Worm (Caenorhabditis elegans): ENCODE measurements around the gene ZK930.7.

ZK930.7 gene

ce11 chrII:11958793-11959574, 44.6 kb downstream of the ZK930.7 start (continued):
- no peak for TF ChIP-seq unc-62 (GFP tag; optimal IDR thresholded peaks at IDR 0.05)
- TF ChIP-seq dmd-4 (tag; optimal IDR thresholded peaks at IDR 0.05), result no peak
- no peak for TF ChIP-seq skn-1 (tag; optimal IDR thresholded peaks at IDR 0.05)
- TF ChIP-seq unc-55 (GFP tag; optimal IDR thresholded peaks at IDR 0.05), result peak; percentile 70

ce11 chrII:11960596-11961217, 46.3 kb downstream of the ZK930.7 start:
- no peak for TF ChIP-seq peb-1 (tag; optimal IDR thresholded peaks at IDR 0.05)
- no peak for TF ChIP-seq aly-2 (tag; optimal IDR thresholded peaks at IDR 0.05)
- peak; percentile 11 for TF ChIP-seq gmeb-1 (tag; optimal IDR thresholded peaks at IDR 0.05)
- TF ChIP-seq unc-62 (GFP tag; optimal IDR thresholded peaks at IDR 0.05), result no peak
- peak; percentile 57 for TF ChIP-seq nhr-129 (tag; optimal IDR thresholded peaks at IDR 0.05)
- no peak for TF ChIP-seq lin-39 (tag; optimal IDR thresholded peaks at IDR 0.05)
- no peak for TF ChIP-seq ztf-1 (GFP tag; conservative IDR thresholded peaks at IDR 0.05)
- no peak for TF ChIP-seq ZK546.5 (tag; optimal IDR thresholded peaks at IDR 0.05)
- peak; percentile 81 for TF ChIP-seq F13H6.1 (tag; optimal IDR thresholded peaks at IDR 0.05)
- TF ChIP-seq lin-11 (tag; optimal IDR thresholded peaks at IDR 0.05), result peak; percentile 13
- TF ChIP-seq crh-2 (tag; optimal IDR thresholded peaks at IDR 0.05), result peak; percentile 44
- TF ChIP-seq nhr-23 (tag; optimal IDR thresholded peaks at IDR 0.05), result no peak
- TF ChIP-seq C34F6.9 (tag; optimal IDR thresholded peaks at IDR 0.05), result no peak
- TF ChIP-seq elt-1 (tag; optimal IDR thresholded peaks at IDR 0.05), result no peak
- TF ChIP-seq ztf-4 (tag; optimal IDR thresholded peaks at IDR 0.05), result peak; percentile 31
- no peak for TF ChIP-seq nhr-10 (tag; optimal IDR thresholded peaks at IDR 0.05)
- TF ChIP-seq elt-3 (tag; optimal IDR thresholded peaks at IDR 0.05), result no peak
- peak; percentile 9 for TF ChIP-seq egl-27 (tag; optimal IDR thresholded peaks at IDR 0.05)
- TF ChIP-seq nhr-25 (tag; optimal IDR thresholded peaks at IDR 0.05), result peak; percentile 40
- peak in 1 of 2 experiments; percentile 46 for TF ChIP-seq mdl-1 (tag; optimal IDR thresholded peaks at IDR 0.05)
- TF ChIP-seq alr-1 (tag; optimal IDR thresholded peaks at IDR 0.05), result no peak
- peak; percentile 9 for TF ChIP-seq zag-1 (tag; optimal IDR thresholded peaks at IDR 0.05)
- peak; percentile 42 for TF ChIP-seq mbf-1 (tag; optimal IDR thresholded peaks at IDR 0.05)
- no peak for TF ChIP-seq unc-39 (tag; optimal IDR thresholded peaks at IDR 0.05)
- peak; percentile 59 for TF ChIP-seq fos-1 (tag; optimal IDR thresholded peaks at IDR 0.05)
- no peak for TF ChIP-seq blmp-1 (tag; optimal IDR thresholded peaks at IDR 0.05; ENCODE audit: insufficient read depth)
- TF ChIP-seq lin-13 (GFP tag; optimal IDR thresholded peaks at IDR 0.05), result peak; percentile 66
- peak; percentile 49 to 59 for TF ChIP-seq lsy-2 (tag; optimal IDR thresholded peaks at IDR 0.05)
- TF ChIP-seq nhr-77 (tag; optimal IDR thresholded peaks at IDR 0.05), result no peak
- TF ChIP-seq ceh-82 (tag; optimal IDR thresholded peaks at IDR 0.05), result no peak
- no peak for TF ChIP-seq snpc-4 (tag; optimal IDR thresholded peaks at IDR 0.05)
- no peak for TF ChIP-seq ama-1 (optimal IDR thresholded peaks at IDR 0.05)
- TF ChIP-seq Y55F3AM.14 (GFP tag; optimal IDR thresholded peaks at IDR 0.05), result peak; percentile 88
- no peak for TF ChIP-seq nhr-12 (tag; optimal IDR thresholded peaks at IDR 0.05)
- peak; percentile 65 for TF ChIP-seq sma-3 (GFP tag; optimal IDR thresholded peaks at IDR 0.05)
- no peak for TF ChIP-seq nhr-6 (tag; optimal IDR thresholded peaks at IDR 0.05)
- no peak for TF ChIP-seq nhr-237 (tag; optimal IDR thresholded peaks at IDR 0.05)
- peak; percentile 58 for TF ChIP-seq unc-55 (GFP tag; optimal IDR thresholded peaks at IDR 0.05)
- peak; percentile 65 for TF ChIP-seq sma-9 (GFP tag; optimal IDR thresholded peaks at IDR 0.05)
- TF ChIP-seq sma-9 (tag; optimal IDR thresholded peaks at IDR 0.05), result no peak
- TF ChIP-seq sem-4 (tag; optimal IDR thresholded peaks at IDR 0.05), result no peak
- peak; percentile 66 for TF ChIP-seq nhr-11 (tag; optimal IDR thresholded peaks at IDR 0.05)
- no peak for TF ChIP-seq ztf-11 (tag; optimal IDR thresholded peaks at IDR 0.05)
- TF ChIP-seq dmd-4 (tag; optimal IDR thresholded peaks at IDR 0.05), result no peak
- TF ChIP-seq R02D3.7 (tag; optimal IDR thresholded peaks at IDR 0.05), result no peak
- TF ChIP-seq skn-1 (tag; optimal IDR thresholded peaks at IDR 0.05), result no peak
- no peak for TF ChIP-seq ceh-16 (tag; optimal IDR thresholded peaks at IDR 0.05)
- TF ChIP-seq mab-5 (tag; optimal IDR thresholded peaks at IDR 0.05), result no peak
- peak; percentile 49 for TF ChIP-seq nhr-21 (tag; optimal IDR thresholded peaks at IDR 0.05)
